Fruit fly (Drosophila melanogaster) whole organism, embryonic: ENCODE measurements around the gene CG5262.

Experiments used
- Bdp1 ChIP-seq: fragments of 200-800 bp; sonication (Bioruptor generic); optimal IDR thresholded peaks from 3 replicates; lab custom pipeline; 2016; ENCODE audit warnings: missing biosample characterization, missing genetic modification characterization
- CG10274 ChIP-seq: fragments of 200-800 bp; sonication (Bioruptor generic); optimal IDR thresholded peaks from 3 replicates; lab custom pipeline; 2017; ENCODE audit warnings: missing biosample characterization, mild to moderate bottlenecking, missing genetic modification characterization
- CG11695 ChIP-seq: fragments of 200-800 bp; sonication (Bioruptor generic); IDR thresholded peaks from 3 replicates; pipeline ENCODE4 v1.3.6; 2022; ENCODE audit warnings: missing biosample characterization, missing genetic modification characterization
- CG12299 ChIP-seq: fragments of 200-800 bp; sonication (Bioruptor generic); optimal IDR thresholded peaks from 2 replicates; lab custom pipeline; 2018; ENCODE audit warnings: missing biosample characterization, mild to moderate bottlenecking, missing genetic modification characterization
- CG1233 ChIP-seq: fragments of 200-800 bp; sonication (Bioruptor generic); optimal IDR thresholded peaks from 4 replicates; lab custom pipeline; 2018; ENCODE audit warnings: missing biosample characterization, mild to moderate bottlenecking, missing genetic modification characterization
- CG12659 ChIP-seq: fragments of 200-800 bp; sonication (Bioruptor generic); optimal IDR thresholded peaks from 3 replicates; lab custom pipeline; 2017; ENCODE audit warnings: mild to moderate bottlenecking, missing biosample characterization, missing genetic modification reagents, missing genetic modification characterization
- CG15514 ChIP-seq: fragments of 200-800 bp; sonication (Bioruptor generic); optimal IDR thresholded peaks from 3 replicates; lab custom pipeline; 2017; ENCODE audit warnings: missing biosample characterization, missing genetic modification characterization, mild to moderate bottlenecking, moderate library complexity, missing genetic modification reagents
- CG15696 ChIP-seq: fragments of 200-800 bp; sonication (Bioruptor generic); optimal IDR thresholded peaks from 2 replicates; lab custom pipeline; 2019; ENCODE audit warnings: missing biosample characterization, mild to moderate bottlenecking, missing genetic modification characterization, moderate library complexity
- CG1603 ChIP-seq: fragments of 200-800 bp; sonication (Bioruptor generic); optimal IDR thresholded peaks from 2 replicates; lab custom pipeline; 2019; ENCODE audit warnings: missing biosample characterization, mild to moderate bottlenecking, missing genetic modification characterization, moderate library complexity
- CG17385 ChIP-seq: fragments of 200-800 bp; sonication (Bioruptor generic); optimal IDR thresholded peaks from 3 replicates; lab custom pipeline; 2018; ENCODE audit warnings: missing biosample characterization, mild to moderate bottlenecking, missing genetic modification characterization
- CG17568 ChIP-seq: fragments of 200-800 bp; sonication (Bioruptor generic); optimal IDR thresholded peaks from 2 replicates; lab custom pipeline; 2018; ENCODE audit warnings: missing biosample characterization, mild to moderate bottlenecking, missing genetic modification characterization, moderate library complexity
- CG17912 ChIP-seq: fragments of 200-800 bp; sonication (Bioruptor generic); optimal IDR thresholded peaks from 2 replicates; lab custom pipeline; 2018; ENCODE audit warnings: missing biosample characterization, mild to moderate bottlenecking, missing genetic modification characterization
- CG18011 ChIP-seq: fragments of 200-800 bp; sonication (Bioruptor generic); optimal IDR thresholded peaks from 2 replicates; lab custom pipeline; 2017; ENCODE audit warnings: missing biosample characterization, missing genetic modification characterization, mild to moderate bottlenecking, moderate library complexity, missing genotype
- CG2712 ChIP-seq: fragments of 200-800 bp; optimal IDR thresholded peaks from 3 replicates; lab custom pipeline; 2019; ENCODE audit warnings: missing biosample characterization, mild to moderate bottlenecking, missing genetic modification characterization, moderate library complexity
- CG33557 ChIP-seq: fragments of 200-800 bp; sonication (Bioruptor generic); optimal IDR thresholded peaks from 2 replicates; lab custom pipeline; 2019; ENCODE audit warnings: missing biosample characterization, mild to moderate bottlenecking, missing genetic modification characterization, moderate library complexity
- CG3995 ChIP-seq: fragments of 200-800 bp; sonication (Bioruptor generic); optimal IDR thresholded peaks from 3 replicates; lab custom pipeline; 2016; ENCODE audit warnings: missing biosample characterization, missing genetic modification characterization
- CG4707 ChIP-seq: fragments of 200-800 bp; sonication (Bioruptor generic); optimal IDR thresholded peaks from 2 replicates; lab custom pipeline; 2018; ENCODE audit warnings: missing biosample characterization, mild to moderate bottlenecking, missing genetic modification characterization, moderate library complexity
- CG6813 ChIP-seq: fragments of 200-800 bp; sonication (Bioruptor generic); optimal IDR thresholded peaks from 2 replicates; lab custom pipeline; 2017; ENCODE audit warnings: missing biosample characterization, missing genetic modification characterization, mild to moderate bottlenecking, moderate library complexity, missing genetic modification reagents
- CG7839 ChIP-seq: fragments of 200-800 bp; sonication (Bioruptor generic); optimal IDR thresholded peaks from 3 replicates; lab custom pipeline; 2018; ENCODE audit warnings: missing biosample characterization, mild to moderate bottlenecking, missing genetic modification characterization, moderate library complexity
- CG8359 ChIP-seq: fragments of 200-800 bp; sonication (Bioruptor generic); optimal IDR thresholded peaks from 2 replicates; lab custom pipeline; 2017; ENCODE audit warnings: missing biosample characterization, mild to moderate bottlenecking, missing genetic modification characterization, borderline replicate concordance
- CrebB ChIP-seq: fragments of 200-800 bp; sonication (Bioruptor generic); optimal IDR thresholded peaks from 3 replicates; lab custom pipeline; 2018; ENCODE audit warnings: missing biosample characterization, mild to moderate bottlenecking, missing genetic modification characterization
- D19B ChIP-seq: fragments of 200-800 bp; sonication (Bioruptor generic); optimal IDR thresholded peaks from 2 replicates; lab custom pipeline; 2017; ENCODE audit warnings: missing biosample characterization, mild to moderate bottlenecking, missing genetic modification characterization
- Fer1 ChIP-seq: fragments of 200-800 bp; sonication (Bioruptor generic); optimal IDR thresholded peaks from 2 replicates; lab custom pipeline; 2017; ENCODE audit warnings: missing biosample characterization, mild to moderate bottlenecking, missing genetic modification characterization
- Fer2 ChIP-seq: fragments of 200-800 bp; sonication (Bioruptor generic); optimal IDR thresholded peaks from 2 replicates; lab custom pipeline; 2018; ENCODE audit warnings: missing biosample characterization, mild to moderate bottlenecking, missing genetic modification characterization, moderate library complexity
- Fer3 ChIP-seq: fragments of 200-800 bp; sonication (Bioruptor generic); optimal IDR thresholded peaks from 2 replicates; lab custom pipeline; 2018; ENCODE audit warnings: missing biosample characterization, mild to moderate bottlenecking, missing genetic modification characterization, moderate library complexity
- HmgD ChIP-seq: fragments of 200-800 bp; sonication (Bioruptor generic); optimal IDR thresholded peaks from 3 replicates; lab custom pipeline; 2016; ENCODE audit warnings: missing biosample characterization, missing genetic modification characterization
- Kr ChIP-seq: fragments of 200-800 bp; sonication (Bioruptor generic); optimal IDR thresholded peaks from 2 replicates; lab custom pipeline; 2017; ENCODE audit warnings: missing biosample characterization, mild to moderate bottlenecking, missing genetic modification characterization
- Rx ChIP-seq: fragments of 200-800 bp; sonication (Bioruptor generic); IDR thresholded peaks from 2 replicates; pipeline ENCODE4 v1.3.6; 2022; ENCODE audit warnings: missing biosample characterization, missing genetic modification characterization
- Sox100B ChIP-seq: fragments of 200-800 bp; sonication (Bioruptor generic); optimal IDR thresholded peaks from 3 replicates; lab custom pipeline; 2018; ENCODE audit warnings: missing biosample characterization, mild to moderate bottlenecking, missing genetic modification characterization
- Vsx1 ChIP-seq: fragments of 200-800 bp; sonication (Bioruptor generic); optimal IDR thresholded peaks from 2 replicates; lab custom pipeline; 2017; ENCODE audit warnings: missing biosample characterization, mild to moderate bottlenecking, missing genetic modification characterization, missing genetic modification reagents
- ac ChIP-seq: fragments of 200-800 bp; sonication (Bioruptor generic); optimal IDR thresholded peaks from 3 replicates; lab custom pipeline; 2017; ENCODE audit warnings: missing biosample characterization, mild to moderate bottlenecking, missing genetic modification characterization
- caup ChIP-seq: fragments of 200-800 bp; sonication (Bioruptor generic); optimal IDR thresholded peaks from 3 replicates; lab custom pipeline; 2017; ENCODE audit warnings: missing biosample characterization, mild to moderate bottlenecking, missing genetic modification characterization, moderate library complexity; ENCODE audit not compliant: severe bottlenecking
- exex ChIP-seq: fragments of 200-800 bp; sonication (Bioruptor generic); optimal IDR thresholded peaks from 4 replicates; lab custom pipeline; 2018; ENCODE audit warnings: missing biosample characterization, mild to moderate bottlenecking, missing genetic modification characterization, moderate library complexity
- fd102C ChIP-seq: fragments of 200-800 bp; sonication (Bioruptor generic); optimal IDR thresholded peaks from 2 replicates; lab custom pipeline; 2018; ENCODE audit warnings: missing biosample characterization, mild to moderate bottlenecking, missing genetic modification characterization, moderate library complexity
- gce ChIP-seq: fragments of 200-800 bp; sonication (Bioruptor generic); IDR thresholded peaks from 3 replicates; pipeline ENCODE4 v1.3.6; 2022; ENCODE audit warnings: missing biosample characterization, missing genetic modification characterization
- hkb ChIP-seq, 2 experiments: fragments of 200-800 bp in 1 of 2; fragments of >200 bp in 1 of 2; sonication (Bioruptor generic) in 1 of 2; IDR thresholded peaks in 1 of 2; optimal IDR thresholded peaks in 1 of 2; 2 replicates each; pipeline versions ENCODE4 v1.3.6 to Lab custom; 2017 to 2022; ENCODE audit warnings: missing biosample characterization in 1 of 2, missing genetic modification characterization in 1 of 2
- inv ChIP-seq: fragments of 200-800 bp; sonication (Bioruptor generic); IDR thresholded peaks from 2 replicates; pipeline ENCODE4 v1.3.6; 2022; ENCODE audit warnings: missing biosample characterization, missing genetic modification characterization; ENCODE audit not compliant: partially characterized antibody
- lab ChIP-seq: fragments of 200-800 bp; sonication (Bioruptor generic); optimal IDR thresholded peaks from 3 replicates; lab custom pipeline; 2017; ENCODE audit warnings: missing biosample characterization, missing genetic modification characterization, mild to moderate bottlenecking, moderate library complexity, missing genetic modification reagents
- nerfin-1 ChIP-seq: fragments of 200-800 bp; sonication (Bioruptor generic); optimal IDR thresholded peaks from 3 replicates; lab custom pipeline; 2019; ENCODE audit warnings: missing biosample characterization, mild to moderate bottlenecking, missing genetic modification characterization, moderate library complexity
- nom ChIP-seq: fragments of 200-800 bp; sonication (Bioruptor generic); optimal IDR thresholded peaks from 2 replicates; lab custom pipeline; 2017; ENCODE audit warnings: missing biosample characterization, missing genetic modification characterization, mild to moderate bottlenecking, moderate library complexity, missing genetic modification reagents
- odd ChIP-seq: fragments of 200-800 bp; sonication (Bioruptor generic); optimal IDR thresholded peaks from 2 replicates; lab custom pipeline; 2017; ENCODE audit warnings: missing biosample characterization, mild to moderate bottlenecking, missing genetic modification characterization
- tap ChIP-seq: fragments of 200-800 bp; optimal IDR thresholded peaks from 3 replicates; lab custom pipeline; 2019; ENCODE audit warnings: missing biosample characterization, mild to moderate bottlenecking, missing genetic modification characterization, moderate library complexity
- unpg ChIP-seq: fragments of 200-800 bp; sonication (Bioruptor generic); optimal IDR thresholded peaks from 3 replicates; lab custom pipeline; 2018; ENCODE audit warnings: missing biosample characterization, mild to moderate bottlenecking, missing genetic modification characterization, moderate library complexity
- zfh2 ChIP-seq: fragments of 200-800 bp; sonication (Bioruptor generic); optimal IDR thresholded peaks from 2 replicates; lab custom pipeline; 2016; ENCODE audit warnings: missing biosample characterization, missing genetic modification characterization

Gene CG5262

DNA sequence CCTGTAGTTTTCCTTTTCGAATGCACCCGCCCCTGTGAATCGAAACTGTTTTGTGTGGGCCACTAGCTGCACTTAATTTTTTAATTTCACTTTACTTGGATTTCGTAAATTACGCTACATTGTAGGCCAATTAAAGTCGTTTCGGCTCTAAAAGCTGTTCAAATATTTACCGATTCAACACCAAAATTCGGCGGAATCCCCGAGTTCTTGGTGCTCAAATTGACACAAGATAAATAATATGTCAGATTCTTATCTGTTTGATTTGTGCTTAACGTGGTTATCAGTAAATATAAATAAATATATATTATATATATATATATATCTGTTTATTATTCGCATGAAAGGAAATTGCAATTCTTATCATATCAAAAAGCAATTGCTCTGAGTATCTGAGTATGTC, 17.7 kb upstream of the CG5262 start (continued):
- peak; percentile 36 for TF ChIP-seq CG8359 (GFP tag; lab: Kevin White, UChicago)
- peak; percentile 49 for TF ChIP-seq CG12299 (tag; lab: Kevin White, UChicago)
- TF ChIP-seq CG11695 (GFP tag; lab: Robert Waterston, UW): 0 out of 3 replicates have a peak, but pooled peaks have one; percentile 30
- TF ChIP-seq CG6813 (GFP tag; lab: Kevin White, UChicago): peak; percentile 83
- TF ChIP-seq CG2712: peak; percentile 6
- no peak for TF ChIP-seq Rx
- TF ChIP-seq CG15696 (tag; lab: Kevin White, UChicago): peak; percentile 70
- TF ChIP-seq Fer2 (tag; lab: Kevin White, UChicago): peak; percentile 28
- TF ChIP-seq fd102C (GFP tag; lab: Kevin White, UChicago): peak; percentile 48
- peak; percentile 66 for TF ChIP-seq CG1233
- TF ChIP-seq nom (GFP tag; lab: Kevin White, UChicago): peak; percentile 37
- TF ChIP-seq unpg (GFP tag; lab: Kevin White, UChicago): peak; percentile 54
- TF ChIP-seq Fer1: peak; percentile 75
- TF ChIP-seq CG12659 (GFP tag; lab: Kevin White, UChicago): peak; percentile 23
- TF ChIP-seq zfh2 (GFP tag; lab: Kevin White, UChicago): no peak
- no peak for TF ChIP-seq gce (GFP tag; lab: Robert Waterston, UW)
- peak; percentile 84 for TF ChIP-seq lab (GFP tag; lab: Kevin White, UChicago)
- no peak for TF ChIP-seq HmgD (GFP tag; lab: Kevin White, UChicago)
- TF ChIP-seq Vsx1: peak; percentile 69
- TF ChIP-seq CG3995 (GFP tag; lab: Kevin White, UChicago): no peak
- TF ChIP-seq CG18011 (GFP tag; lab: Kevin White, UChicago): no peak
- TF ChIP-seq ac (GFP tag; lab: Kevin White, UChicago): peak; percentile 50
- TF ChIP-seq exex (tag; lab: Kevin White, UChicago): peak; percentile 28
- peak; percentile 21 for TF ChIP-seq CG17912 (GFP tag; lab: Kevin White, UChicago)
- TF ChIP-seq CG4707: peak; percentile 7
- peak; percentile 59 for TF ChIP-seq CrebB (tag; lab: Kevin White, UChicago)
- TF ChIP-seq CG17568 (GFP tag; lab: Kevin White, UChicago): peak; percentile 68
- TF ChIP-seq Sox100B: peak; percentile 54
- TF ChIP-seq Kr: peak; percentile 32
- peak; percentile 9 for TF ChIP-seq D19B (GFP tag; lab: Kevin White, UChicago)
- TF ChIP-seq Bdp1 (GFP tag; lab: Kevin White, UChicago): no peak
- TF ChIP-seq nerfin-1 (tag; lab: Kevin White, UChicago): peak; percentile 21
- TF ChIP-seq CG15514 (GFP tag; lab: Kevin White, UChicago): peak; percentile 61
- peak; percentile 38 for TF ChIP-seq CG17385
- no peak for TF ChIP-seq hkb (optimal IDR thresholded peaks at IDR 0.05; lab: Kevin White, UChicago)
- TF ChIP-seq hkb (GFP tag; IDR thresholded peaks at IDR 0.05; lab: Robert Waterston, UW): 0 out of 2 replicates have a peak, but pooled peaks have one; percentile 49
- no peak for TF ChIP-seq inv (GFP tag; lab: Robert Waterston, UW)
- peak; percentile 62 for TF ChIP-seq odd
- peak; percentile 61 for TF ChIP-seq Fer3
- peak; percentile 55 for TF ChIP-seq CG33557 (GFP tag; lab: Kevin White, UChicago)
- no peak for TF ChIP-seq CG10274 (GFP tag; lab: Kevin White, UChicago)
- peak; percentile 2 for TF ChIP-seq CG1603 (tag; lab: Kevin White, UChicago)
- TF ChIP-seq CG7839 (tag; lab: Kevin White, UChicago): peak; percentile 2
- TF ChIP-seq caup: peak; percentile 71
- peak; percentile 42 for TF ChIP-seq tap
